Fruit fly (Drosophila melanogaster) whole organism, embryonic: ENCODE measurements around the gene CG10510.

Source experiments
- Bteb2 ChIP-seq: fragments of 200-800 bp; sonication (Bioruptor generic); optimal IDR thresholded peaks from 2 replicates; lab custom pipeline; 2016; ENCODE audit warnings: missing biosample characterization, missing genetic modification characterization
- CG10366 ChIP-seq: fragments of 200-800 bp; sonication (Bioruptor generic); IDR thresholded peaks from 2 replicates; pipeline ENCODE4 v1.3.6; 2022; ENCODE audit warnings: missing biosample characterization, missing genetic modification characterization
- CG11247 ChIP-seq: fragments of 200-800 bp; sonication (Bioruptor generic); IDR thresholded peaks from 2 replicates; pipeline ENCODE4 v1.3.6; 2022; ENCODE audit warnings: missing biosample characterization, missing genetic modification characterization
- CG11695 ChIP-seq: fragments of 200-800 bp; sonication (Bioruptor generic); IDR thresholded peaks from 3 replicates; pipeline ENCODE4 v1.3.6; 2022; ENCODE audit warnings: missing biosample characterization, missing genetic modification characterization
- CG11723 ChIP-seq: fragments of 200-800 bp; sonication (Bioruptor generic); optimal IDR thresholded peaks from 2 replicates; lab custom pipeline; 2017; ENCODE audit warnings: missing biosample characterization, mild to moderate bottlenecking, missing genetic modification characterization
- CG12104 ChIP-seq: fragments of 200-800 bp; sonication (Bioruptor generic); optimal IDR thresholded peaks from 3 replicates; lab custom pipeline; 2016; ENCODE audit warnings: missing biosample characterization, missing genetic modification characterization
- CG12942 ChIP-seq: fragments of 200-800 bp; sonication (Bioruptor generic); optimal IDR thresholded peaks from 3 replicates; lab custom pipeline; 2016; ENCODE audit warnings: missing biosample characterization, missing genetic modification characterization
- CG13287 ChIP-seq: fragments of 200-800 bp; sonication (Bioruptor generic); IDR thresholded peaks from 2 replicates; pipeline ENCODE4 v1.3.6; 2022; ENCODE audit warnings: missing biosample characterization, missing genetic modification characterization; ENCODE audit not compliant: partially characterized antibody
- CG14441 ChIP-seq: fragments of 200-800 bp; sonication (Bioruptor generic); IDR thresholded peaks from 2 replicates; pipeline ENCODE4 v1.3.6; 2022; ENCODE audit warnings: missing biosample characterization, missing genetic modification characterization
- CG14667 ChIP-seq: fragments of 200-800 bp; sonication (Bioruptor generic); IDR thresholded peaks from 2 replicates; pipeline ENCODE4 v1.3.6; 2022; ENCODE audit warnings: missing biosample characterization, missing genetic modification characterization
- CG14965 ChIP-seq: fragments of 200-800 bp; sonication (Bioruptor generic); optimal IDR thresholded peaks from 2 replicates; lab custom pipeline; 2016; ENCODE audit warnings: missing biosample characterization, missing genetic modification characterization, borderline replicate concordance
- CG1602 ChIP-seq: fragments of 200-800 bp; sonication (Bioruptor generic); optimal IDR thresholded peaks from 3 replicates; lab custom pipeline; 2016; ENCODE audit warnings: missing biosample characterization, missing genetic modification characterization
- CG17568 ChIP-seq: fragments of 200-800 bp; sonication (Bioruptor generic); optimal IDR thresholded peaks from 2 replicates; lab custom pipeline; 2018; ENCODE audit warnings: missing biosample characterization, mild to moderate bottlenecking, missing genetic modification characterization, moderate library complexity
- CG30020 ChIP-seq: fragments of 200-800 bp; optimal IDR thresholded peaks from 2 replicates; lab custom pipeline; 2019; ENCODE audit warnings: missing biosample characterization, mild to moderate bottlenecking, missing genetic modification characterization, moderate library complexity
- CG34422 ChIP-seq: fragments of 200-800 bp; sonication (Bioruptor generic); IDR thresholded peaks from 3 replicates; pipeline ENCODE4 v1.3.6; 2022; ENCODE audit warnings: missing biosample characterization, missing genetic modification characterization
- CG4707 ChIP-seq: fragments of 200-800 bp; sonication (Bioruptor generic); optimal IDR thresholded peaks from 2 replicates; lab custom pipeline; 2018; ENCODE audit warnings: missing biosample characterization, mild to moderate bottlenecking, missing genetic modification characterization, moderate library complexity
- CG4820 ChIP-seq: fragments of 200-800 bp; sonication (Bioruptor generic); optimal IDR thresholded peaks from 3 replicates; lab custom pipeline; 2016; ENCODE audit warnings: missing biosample characterization, missing genetic modification characterization
- CG5180 ChIP-seq: fragments of 200-800 bp; sonication (Bioruptor generic); optimal IDR thresholded peaks from 3 replicates; lab custom pipeline; 2017; ENCODE audit warnings: missing biosample characterization, missing genetic modification characterization, mild to moderate bottlenecking, moderate library complexity, missing genetic modification reagents
- CG6689 ChIP-seq: fragments of 200-800 bp; sonication (Bioruptor generic); IDR thresholded peaks from 2 replicates; pipeline ENCODE4 v1.3.6; 2022; ENCODE audit warnings: missing biosample characterization, missing genetic modification characterization
- CG7745 ChIP-seq: fragments of 200-800 bp; sonication (Bioruptor generic); optimal IDR thresholded peaks from 2 replicates; lab custom pipeline; 2018; ENCODE audit warnings: missing biosample characterization, mild to moderate bottlenecking, missing genetic modification characterization, moderate library complexity
- CG8290 ChIP-seq, 3 experiments: fragments of 200-800 bp; sonication (Bioruptor generic); optimal IDR thresholded peaks; 2 replicates each; lab custom pipeline; 2016 to 2019; ENCODE audit warnings: missing biosample characterization in 3 of 3, missing genetic modification characterization in 3 of 3, mild to moderate bottlenecking in 2 of 3, moderate library complexity in 1 of 3
- CG9609 ChIP-seq: fragments of 200-800 bp; sonication (Bioruptor generic); optimal IDR thresholded peaks from 3 replicates; lab custom pipeline; 2016; ENCODE audit warnings: missing biosample characterization, missing genetic modification characterization
- CG9727 ChIP-seq: fragments of 200-800 bp; sonication (Bioruptor generic); optimal IDR thresholded peaks from 3 replicates; lab custom pipeline; 2017; ENCODE audit warnings: missing biosample characterization, mild to moderate bottlenecking, missing genetic modification characterization
- D19A ChIP-seq: fragments of 200-800 bp; optimal IDR thresholded peaks from 3 replicates; lab custom pipeline; 2019; ENCODE audit warnings: missing biosample characterization, mild to moderate bottlenecking, missing genetic modification characterization, moderate library complexity
- Drgx ChIP-seq: fragments of 200-800 bp; sonication (Bioruptor generic); IDR thresholded peaks from 2 replicates; pipeline ENCODE4 v1.3.6; 2022; ENCODE audit warnings: missing biosample characterization, missing genetic modification characterization
- HLH3B ChIP-seq: fragments of 200-800 bp; sonication (Bioruptor generic); IDR thresholded peaks from 2 replicates; pipeline ENCODE4 v1.3.6; 2022; ENCODE audit warnings: missing biosample characterization, missing genetic modification characterization
- Mad ChIP-seq: fragments of 200-800 bp; sonication (Bioruptor generic); optimal IDR thresholded peaks from 2 replicates; lab custom pipeline; 2016; ENCODE audit warnings: missing biosample characterization, missing genetic modification characterization
- NFAT ChIP-seq: fragments of 200-800 bp; sonication (Bioruptor generic); IDR thresholded peaks from 2 replicates; pipeline ENCODE4 v1.3.6; 2022; ENCODE audit warnings: missing biosample characterization, missing genetic modification characterization
- NfI ChIP-seq: fragments of 200-800 bp; sonication (Bioruptor generic); optimal IDR thresholded peaks from 3 replicates; lab custom pipeline; 2018; ENCODE audit warnings: missing biosample characterization, mild to moderate bottlenecking, missing genetic modification characterization, moderate library complexity
- Rx ChIP-seq: fragments of 200-800 bp; sonication (Bioruptor generic); IDR thresholded peaks from 2 replicates; pipeline ENCODE4 v1.3.6; 2022; ENCODE audit warnings: missing biosample characterization, missing genetic modification characterization
- Sry-δ ChIP-seq: fragments of 200-800 bp; sonication (Bioruptor generic); optimal IDR thresholded peaks from 2 replicates; lab custom pipeline; 2016; ENCODE audit warnings: missing biosample characterization, missing genetic modification characterization
- Vsx1 ChIP-seq: fragments of 200-800 bp; sonication (Bioruptor generic); optimal IDR thresholded peaks from 2 replicates; lab custom pipeline; 2017; ENCODE audit warnings: missing biosample characterization, mild to moderate bottlenecking, missing genetic modification characterization, missing genetic modification reagents
- ab ChIP-seq: fragments of 200-800 bp; sonication (Bioruptor generic); optimal IDR thresholded peaks from 2 replicates; lab custom pipeline; 2016; ENCODE audit warnings: missing biosample characterization, missing genetic modification characterization
- bigmax ChIP-seq: fragments of 200-800 bp; sonication (Bioruptor generic); optimal IDR thresholded peaks from 2 replicates; lab custom pipeline; 2018; ENCODE audit warnings: missing biosample characterization, mild to moderate bottlenecking, missing genetic modification characterization
- dan ChIP-seq: fragments of 200-800 bp; sonication (Bioruptor generic); IDR thresholded peaks from 2 replicates; pipeline ENCODE4 v1.3.6; 2022; ENCODE audit warnings: missing biosample characterization, missing genetic modification characterization
- dmrt99B ChIP-seq: fragments of 200-800 bp; sonication (Bioruptor generic); optimal IDR thresholded peaks from 2 replicates; lab custom pipeline; 2018; ENCODE audit warnings: missing biosample characterization, mild to moderate bottlenecking, missing genetic modification characterization, moderate library complexity
- dysf ChIP-seq: fragments of 200-800 bp; sonication (Bioruptor generic); IDR thresholded peaks from 3 replicates; pipeline ENCODE4 v1.3.6; 2022; ENCODE audit warnings: missing biosample characterization, missing genetic modification characterization
- fd96Cb ChIP-seq: fragments of 200-800 bp; sonication (Bioruptor generic); optimal IDR thresholded peaks from 2 replicates; lab custom pipeline; 2018; ENCODE audit warnings: missing biosample characterization, mild to moderate bottlenecking, missing genetic modification characterization, moderate library complexity
- grau ChIP-seq: fragments of 200-800 bp; optimal IDR thresholded peaks from 3 replicates; lab custom pipeline; 2019; ENCODE audit warnings: missing biosample characterization, mild to moderate bottlenecking, missing genetic modification characterization, moderate library complexity
- jing ChIP-seq: fragments of 200-800 bp; sonication (Bioruptor generic); optimal IDR thresholded peaks from 2 replicates; lab custom pipeline; 2018; ENCODE audit warnings: missing biosample characterization, mild to moderate bottlenecking, missing genetic modification characterization
- lola ChIP-seq, 3 experiments: fragments of >200 bp in 2 of 3; fragments of 200-800 bp in 1 of 3; sonication (Bioruptor generic) in 1 of 3; optimal IDR thresholded peaks; 2 replicates each; lab custom pipeline; 2017 to 2019; ENCODE audit warnings: missing biosample characterization in 3 of 3, missing genetic modification characterization in 3 of 3, mild to moderate bottlenecking in 1 of 3, moderate library complexity in 1 of 3
- lov ChIP-seq, 2 experiments: fragments of 200-800 bp in 1 of 2; fragments of >200 bp in 1 of 2; sonication (Bioruptor generic) in 1 of 2; IDR thresholded peaks in 1 of 2; optimal IDR thresholded peaks in 1 of 2; 2 replicates in 1 of 2; 3 replicates in 1 of 2; pipeline versions ENCODE4 v1.3.6 to Lab custom; 2017 to 2022; ENCODE audit warnings: missing biosample characterization in 1 of 2, missing genetic modification characterization in 1 of 2
- pho ChIP-seq: fragments of 200-800 bp; sonication (Bioruptor generic); optimal IDR thresholded peaks from 2 replicates; lab custom pipeline; 2016; ENCODE audit warnings: missing biosample characterization, missing genetic modification characterization
- pum ChIP-seq: fragments of 200-800 bp; sonication (Bioruptor generic); optimal IDR thresholded peaks from 2 replicates; lab custom pipeline; 2016; ENCODE audit warnings: missing biosample characterization, missing genetic modification characterization
- sd ChIP-seq: fragments of 200-800 bp; sonication (Bioruptor generic); optimal IDR thresholded peaks from 3 replicates; lab custom pipeline; 2018; ENCODE audit warnings: missing biosample characterization, mild to moderate bottlenecking, missing genetic modification characterization, moderate library complexity
- sqz ChIP-seq: fragments of 200-800 bp; sonication (Bioruptor generic); optimal IDR thresholded peaks from 3 replicates; lab custom pipeline; 2018; ENCODE audit warnings: missing biosample characterization, mild to moderate bottlenecking, missing genetic modification characterization
- sr ChIP-seq: fragments of 200-800 bp; sonication (Bioruptor generic); IDR thresholded peaks from 3 replicates; pipeline ENCODE4 v1.3.6; 2022; ENCODE audit warnings: missing biosample characterization, missing genetic modification characterization
- ssp ChIP-seq: fragments of 200-800 bp; sonication (Bioruptor generic); IDR thresholded peaks from 2 replicates; pipeline ENCODE4 v1.3.6; 2022; ENCODE audit warnings: missing biosample characterization, missing genetic modification characterization
- tio ChIP-seq: fragments of 200-800 bp; sonication (Bioruptor generic); optimal IDR thresholded peaks from 2 replicates; lab custom pipeline; 2017; ENCODE audit warnings: missing biosample characterization, missing genetic modification characterization, inconsistent platforms
- tx ChIP-seq: fragments of 200-800 bp; sonication (Bioruptor generic); optimal IDR thresholded peaks from 2 replicates; lab custom pipeline; 2016; ENCODE audit warnings: missing biosample characterization, missing genetic modification characterization
- zfh2 ChIP-seq: fragments of 200-800 bp; sonication (Bioruptor generic); optimal IDR thresholded peaks from 2 replicates; lab custom pipeline; 2016; ENCODE audit warnings: missing biosample characterization, missing genetic modification characterization

The CG10510 gene

dm6 chr3L:21196563-21196962 is 13.3 kb downstream of the CG10510 start, which contains the start of the genes Targ3 and park (continued):
- TF ChIP-seq CG5180 (GFP tag; lab: Kevin White, UChicago): no peak
- peak; percentile 35 for TF ChIP-seq tx (GFP tag; lab: Kevin White, UChicago)
- no peak for TF ChIP-seq CG1602 (GFP tag; lab: Kevin White, UChicago)
- peak; percentile 20 for TF ChIP-seq Sry-δ (GFP tag; lab: Kevin White, UChicago)
- no peak for TF ChIP-seq lola (GFP tag; optimal IDR thresholded peaks at IDR 0.05; lab: Kevin White, UChicago)
- no peak for TF ChIP-seq CG14667 (GFP tag; lab: Robert Waterston, UW)
- TF ChIP-seq CG9727 (GFP tag; lab: Kevin White, UChicago): no peak
- TF ChIP-seq dmrt99B: no peak
- peak; percentile 47 for TF ChIP-seq Mad (GFP tag; lab: Kevin White, UChicago)
- TF ChIP-seq sr: no peak
- peak; percentile 20 for TF ChIP-seq grau (tag; lab: Kevin White, UChicago)
- TF ChIP-seq CG30020 (tag; lab: Kevin White, UChicago): no peak
- TF ChIP-seq CG8290 (GFP tag; optimal IDR thresholded peaks at IDR 0.05; lab: Kevin White, UChicago): no peak
- TF ChIP-seq CG8290 (tag; optimal IDR thresholded peaks at IDR 0.05; lab: Kevin White, UChicago): peak in 1 of 2 experiments; percentile 80
- no peak for TF ChIP-seq CG11723 (GFP tag; lab: Kevin White, UChicago)
- TF ChIP-seq bigmax (GFP tag; lab: Kevin White, UChicago): no peak
- TF ChIP-seq Bteb2 (GFP tag; lab: Kevin White, UChicago): peak; percentile 19
- peak; percentile 49 for TF ChIP-seq CG13287 (GFP tag; lab: Robert Waterston, UW)
- TF ChIP-seq CG12942 (GFP tag; lab: Kevin White, UChicago): peak; percentile 18
- TF ChIP-seq fd96Cb: no peak
- TF ChIP-seq ab (GFP tag; lab: Kevin White, UChicago): no peak
- no peak for TF ChIP-seq Vsx1
- TF ChIP-seq NfI (GFP tag; lab: Kevin White, UChicago): peak; percentile 55
- TF ChIP-seq zfh2 (GFP tag; lab: Kevin White, UChicago): peak; percentile 55
- TF ChIP-seq Drgx: no peak
- no peak for TF ChIP-seq CG11695
- TF ChIP-seq CG6689 (GFP tag; lab: Robert Waterston, UW): no peak
- TF ChIP-seq Rx (GFP tag; lab: Robert Waterston, UW): no peak
- TF ChIP-seq CG14965 (GFP tag; lab: Kevin White, UChicago): no peak
- no peak for TF ChIP-seq lov (optimal IDR thresholded peaks at IDR 0.05; lab: Kevin White, UChicago)
- TF ChIP-seq lov (GFP tag; IDR thresholded peaks at IDR 0.05; lab: Robert Waterston, UW): no peak
- TF ChIP-seq CG34422 (GFP tag; lab: Robert Waterston, UW): no peak
- TF ChIP-seq CG10366 (GFP tag; lab: Robert Waterston, UW): peak; percentile 19; the same call in 1 of the 2 replicates
- no peak for TF ChIP-seq sd (tag; lab: Kevin White, UChicago)
- TF ChIP-seq CG7745 (tag; lab: Kevin White, UChicago): no peak
- no peak for TF ChIP-seq pum (GFP tag; lab: Kevin White, UChicago)
- TF ChIP-seq dysf (GFP tag; lab: Robert Waterston, UW): no peak
- no peak for TF ChIP-seq NFAT (GFP tag; lab: Robert Waterston, UW)
- no peak for TF ChIP-seq jing (GFP tag; lab: Kevin White, UChicago)
- TF ChIP-seq tio (GFP tag; lab: Kevin White, UChicago): no peak
- no peak for TF ChIP-seq CG4707 (GFP tag; lab: Kevin White, UChicago)
- no peak for TF ChIP-seq pho (GFP tag; lab: Kevin White, UChicago)
- no peak for TF ChIP-seq CG11247 (GFP tag; lab: Robert Waterston, UW)
- TF ChIP-seq CG12104 (GFP tag; lab: Kevin White, UChicago): no peak
- TF ChIP-seq ssp (GFP tag; lab: Robert Waterston, UW): no peak
- no peak for TF ChIP-seq dan (GFP tag; lab: Robert Waterston, UW)
- TF ChIP-seq CG14441: no peak
- TF ChIP-seq HLH3B (GFP tag; lab: Robert Waterston, UW): no peak
- TF ChIP-seq sqz (GFP tag; lab: Kevin White, UChicago): no peak
- peak; percentile 2 for TF ChIP-seq D19A
- TF ChIP-seq CG4820 (GFP tag; lab: Kevin White, UChicago): no peak
- no peak for TF ChIP-seq CG17568 (GFP tag; lab: Kevin White, UChicago)
- peak; percentile 43 for TF ChIP-seq CG9609
